Worm (Caenorhabditis elegans) whole organism, early embryonic: ENCODE results near the gene clec-255.

Source experiments
- B0310.2 ChIP-seq: sonication (generic microtip); optimal IDR thresholded peaks from 2 replicates; lab custom pipeline; 2016; ENCODE audit warnings: mild to moderate bottlenecking, missing genetic modification characterization, missing compliant biosample characterization
- F13C5.2 ChIP-seq: sonication (generic microtip); optimal IDR thresholded peaks from 2 replicates; lab custom pipeline; 2017; ENCODE audit warnings: mild to moderate bottlenecking, missing genetic modification characterization, inconsistent platforms, missing compliant biosample characterization
- aly-1 ChIP-seq: sonication (generic microtip); optimal IDR thresholded peaks from 2 replicates; lab custom pipeline; 2016; ENCODE audit warnings: missing genetic modification characterization, missing compliant biosample characterization
- ama-1 ChIP-seq: fragments of 150-350 bp; optimal IDR thresholded peaks from 2 replicates; lab custom pipeline; 2014
- ceh-13 ChIP-seq: fragments of 200-800 bp; sonication (Bioruptor generic); optimal IDR thresholded peaks from 2 replicates; lab custom pipeline; 2018; ENCODE audit warnings: mild to moderate bottlenecking, missing genetic modification characterization, missing compliant biosample characterization
- ceh-36 ChIP-seq: sonication (generic microtip); optimal IDR thresholded peaks from 2 replicates; lab custom pipeline; 2016; ENCODE audit warnings: missing genetic modification characterization, inconsistent platforms, missing compliant biosample characterization
- flt-1 ChIP-seq: fragments of 200-800 bp; sonication (Bioruptor generic); IDR thresholded peaks from 2 replicates; pipeline ENCODE4 v1.3.6; 2022; ENCODE audit warnings: missing genetic modification characterization, missing compliant biosample characterization
- hmg-4 ChIP-seq: fragments of 200-800 bp; sonication (Bioruptor generic); optimal IDR thresholded peaks from 2 replicates; lab custom pipeline; 2018; ENCODE audit warnings: mild to moderate bottlenecking, missing genetic modification characterization, missing compliant biosample characterization
- pes-1 ChIP-seq: fragments of 200-800 bp; sonication (Bioruptor generic); IDR thresholded peaks from 2 replicates; pipeline ENCODE4 v1.3.6; 2022; ENCODE audit warnings: missing genetic modification reagents, missing genetic modification characterization, missing compliant biosample characterization
- sea-1 ChIP-seq: fragments of 200-800 bp; sonication (Bioruptor generic); conservative IDR thresholded peaks from 2 replicates; pipeline ENCODE4 v1.3.6; 2022; ENCODE audit warnings: missing genetic modification characterization, missing compliant biosample characterization
- tbx-11 ChIP-seq: fragments of 200-800 bp; sonication (Bioruptor generic); IDR thresholded peaks from 2 replicates; pipeline ENCODE4 v1.3.6; 2022; ENCODE audit warnings: missing genetic modification characterization, missing compliant biosample characterization
- tbx-37 ChIP-seq: fragments of 200-800 bp; sonication (Bioruptor generic); conservative IDR thresholded peaks from 2 replicates; pipeline ENCODE4 v1.3.6; 2022; ENCODE audit warnings: missing genetic modification reagents, missing genetic modification characterization, missing compliant biosample characterization
- tra-4 ChIP-seq: sonication (generic microtip); optimal IDR thresholded peaks from 2 replicates; lab custom pipeline; 2017; ENCODE audit warnings: missing genetic modification characterization, missing compliant biosample characterization

DNA sequence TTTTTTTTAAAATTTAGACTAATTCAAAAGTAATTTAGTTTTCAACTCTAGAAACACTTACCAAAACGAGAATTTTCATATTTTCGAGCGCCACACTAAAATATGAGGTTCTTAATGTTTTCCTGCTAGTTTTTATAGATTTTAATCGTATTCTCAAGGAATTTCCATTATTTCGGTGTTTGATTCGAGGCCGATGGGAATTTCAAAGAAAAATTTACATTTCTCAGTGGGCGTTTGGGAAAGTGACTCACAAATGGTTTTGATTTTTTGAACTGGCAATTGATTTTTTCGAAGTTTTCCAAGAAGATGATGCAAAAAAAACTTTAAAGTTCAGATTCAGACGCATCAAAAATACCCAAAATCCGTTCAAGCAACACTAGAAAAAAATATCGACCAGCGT is 31.6 kb upstream of the clec-255 start, which contains the start of gene C54E10.11:
- TF ChIP-seq ceh-36 (tag; lab: Kevin White, UChicago) (no peak), tra-4 (tag; lab: Kevin White, UChicago) (no peak), pes-1 (GFP tag; lab: Robert Waterston, UW) (no peak), flt-1 (no peak), ama-1 (lab: Kevin White, UChicago) (no peak), sea-1 (GFP tag; lab: Robert Waterston, UW) (no peak), tbx-11 (no peak), ceh-13 (no peak), F13C5.2 (tag; lab: Kevin White, UChicago) (no peak), hmg-4 (GFP tag; lab: Kevin White, UChicago) (no peak), tbx-37 (GFP tag; lab: Robert Waterston, UW) (no peak), B0310.2 (no peak), aly-1 (tag; lab: Kevin White, UChicago) (no peak)
